Worm (Caenorhabditis elegans) whole organism, midembryonic: ENCODE data around the gene F26D2.13.

Experiments
- T22C8.4 ChIP-seq: fragments of 200-800 bp; sonication (Bioruptor generic); IDR thresholded peaks from 2 replicates; pipeline ENCODE4 v1.3.6; 2022; ENCODE audit warnings: missing genetic modification characterization, missing compliant biosample characterization
- cog-1 ChIP-seq: sonication (generic microtip); optimal IDR thresholded peaks from 2 replicates; lab custom pipeline; 2016; ENCODE audit warnings: missing genetic modification characterization, missing compliant biosample characterization
- flt-1 ChIP-seq: fragments of 200-800 bp; sonication (Bioruptor generic); IDR thresholded peaks from 2 replicates; pipeline ENCODE4 v1.3.6; 2022; ENCODE audit warnings: missing genetic modification characterization, missing compliant biosample characterization
- klf-2 ChIP-seq: fragments of 200-800 bp; sonication (Bioruptor generic); conservative IDR thresholded peaks from 2 replicates; pipeline ENCODE4 v1.3.6; 2022; ENCODE audit warnings: missing genetic modification reagents, missing genetic modification characterization, missing compliant biosample characterization
- med-1 ChIP-seq: sonication (generic microtip); optimal IDR thresholded peaks from 2 replicates; lab custom pipeline; 2017; ENCODE audit warnings: missing genetic modification characterization, mild to moderate bottlenecking, missing compliant biosample characterization, antibody characterized with exemption, missing genetic modification reagents; ENCODE audit not compliant: insufficient read depth
- ref-1 ChIP-seq: fragments of 200-800 bp; sonication (Bioruptor generic); conservative IDR thresholded peaks from 2 replicates; pipeline ENCODE4 v1.3.6; 2022; ENCODE audit warnings: missing genetic modification reagents, missing genetic modification characterization, missing compliant biosample characterization
- tab-1 ChIP-seq: fragments of 200-800 bp; sonication (Bioruptor generic); IDR thresholded peaks from 2 replicates; pipeline ENCODE4 v1.3.6; 2022; ENCODE audit warnings: missing genetic modification characterization, missing compliant biosample characterization
- ztf-29 ChIP-seq: fragments of 200-800 bp; sonication (Bioruptor generic); IDR thresholded peaks from 2 replicates; pipeline ENCODE4 v1.3.6; 2022; ENCODE audit warnings: missing genetic modification reagents, missing genetic modification characterization, missing compliant biosample characterization

- no peak for TF ChIP-seq T22C8.4
- TF ChIP-seq klf-2 (GFP tag; lab: Robert Waterston, UW): no peak
- no peak for TF ChIP-seq med-1
- TF ChIP-seq ztf-29 (GFP tag; lab: Robert Waterston, UW): no peak
- TF ChIP-seq cog-1 (tag; lab: Kevin White, UChicago): no peak
- TF ChIP-seq flt-1: no peak
- no peak for TF ChIP-seq tab-1 (GFP tag; lab: Robert Waterston, UW)
- no peak for TF ChIP-seq ref-1 (GFP tag; lab: Robert Waterston, UW)
Observed at ce11 chrV:16447735-16448134, 12.3 kb upstream of the F26D2.13 start, which contains the start of gene T08G3.13.
